Fruit fly (Drosophila melanogaster) whole organism, embryonic: Measurements from ENCODE around the gene yellow-e3.

ENCODE experiments used
- Atf3 ChIP-seq: fragments of 200-800 bp; sonication (Bioruptor generic); optimal IDR thresholded peaks from 3 replicates; lab custom pipeline; 2016; ENCODE audit warnings: missing biosample characterization, missing genetic modification characterization
- CG10321 ChIP-seq: fragments of 200-800 bp; sonication (Bioruptor generic); IDR thresholded peaks from 2 replicates; pipeline ENCODE4 v1.3.6; 2022; ENCODE audit warnings: missing biosample characterization, missing genetic modification characterization
- CG12236 ChIP-seq: fragments of 200-800 bp; sonication (Bioruptor generic); optimal IDR thresholded peaks from 2 replicates; lab custom pipeline; 2016; ENCODE audit warnings: missing biosample characterization, missing genetic modification characterization
- CG13287 ChIP-seq: fragments of 200-800 bp; sonication (Bioruptor generic); IDR thresholded peaks from 2 replicates; pipeline ENCODE4 v1.3.6; 2022; ENCODE audit warnings: missing biosample characterization, missing genetic modification characterization; ENCODE audit not compliant: partially characterized antibody
- CG13775 ChIP-seq: fragments of 200-800 bp; sonication (Bioruptor generic); optimal IDR thresholded peaks from 3 replicates; lab custom pipeline; 2017; ENCODE audit warnings: missing biosample characterization, mild to moderate bottlenecking, missing genetic modification characterization
- CG14860 ChIP-seq: fragments of 200-800 bp; sonication (Bioruptor generic); IDR thresholded peaks from 3 replicates; pipeline ENCODE4 v1.3.6; 2022; ENCODE audit warnings: missing biosample characterization, missing genetic modification characterization; ENCODE audit not compliant: partially characterized antibody
- CG1529 ChIP-seq: fragments of 200-800 bp; sonication (Bioruptor generic); optimal IDR thresholded peaks from 3 replicates; lab custom pipeline; 2018; ENCODE audit warnings: missing biosample characterization, missing genetic modification characterization
- CG15514 ChIP-seq: fragments of 200-800 bp; sonication (Bioruptor generic); optimal IDR thresholded peaks from 3 replicates; lab custom pipeline; 2017; ENCODE audit warnings: missing biosample characterization, missing genetic modification characterization, mild to moderate bottlenecking, moderate library complexity, missing genetic modification reagents
- CG15601 ChIP-seq: fragments of 200-800 bp; sonication (Bioruptor generic); optimal IDR thresholded peaks from 3 replicates; lab custom pipeline; 2019; ENCODE audit warnings: missing biosample characterization, mild to moderate bottlenecking, missing genetic modification characterization, moderate library complexity
- CG1603 ChIP-seq: fragments of 200-800 bp; sonication (Bioruptor generic); optimal IDR thresholded peaks from 2 replicates; lab custom pipeline; 2019; ENCODE audit warnings: missing biosample characterization, mild to moderate bottlenecking, missing genetic modification characterization, moderate library complexity
- CG17612 ChIP-seq: fragments of 200-800 bp; sonication (Bioruptor generic); IDR thresholded peaks from 2 replicates; pipeline ENCODE4 v1.3.6; 2022; ENCODE audit warnings: missing biosample characterization, missing genetic modification characterization
- CG2199 ChIP-seq: fragments of 200-800 bp; sonication (Bioruptor generic); IDR thresholded peaks from 3 replicates; pipeline ENCODE4 v1.3.6; 2022; ENCODE audit warnings: missing biosample characterization, missing genetic modification characterization
- CG30431 ChIP-seq: fragments of 200-800 bp; sonication (Bioruptor generic); optimal IDR thresholded peaks from 2 replicates; lab custom pipeline; 2017; ENCODE audit warnings: missing biosample characterization, missing genetic modification characterization
- CG34224 ChIP-seq: fragments of 200-800 bp; sonication (Bioruptor generic); IDR thresholded peaks from 3 replicates; pipeline ENCODE4 v1.3.6; 2022; ENCODE audit warnings: missing biosample characterization, missing genetic modification characterization; ENCODE audit not compliant: partially characterized antibody
- CG4282 ChIP-seq: fragments of 200-800 bp; sonication (Bioruptor generic); optimal IDR thresholded peaks from 2 replicates; lab custom pipeline; 2016; ENCODE audit warnings: missing biosample characterization, missing genetic modification characterization
- CG6175 ChIP-seq: fragments of 200-800 bp; sonication (Bioruptor generic); IDR thresholded peaks from 3 replicates; pipeline ENCODE4 v1.3.6; 2022; ENCODE audit warnings: missing biosample characterization, missing genetic modification characterization
- CG9797 ChIP-seq: fragments of 200-800 bp; sonication (Bioruptor generic); optimal IDR thresholded peaks from 3 replicates; lab custom pipeline; 2018; ENCODE audit warnings: missing biosample characterization, mild to moderate bottlenecking, missing genetic modification characterization
- CoRest ChIP-seq: fragments of 200-800 bp; sonication (Bioruptor generic); optimal IDR thresholded peaks from 3 replicates; lab custom pipeline; 2018; ENCODE audit warnings: missing biosample characterization, mild to moderate bottlenecking, missing genetic modification characterization, moderate library complexity
- D19A ChIP-seq: fragments of 200-800 bp; optimal IDR thresholded peaks from 3 replicates; lab custom pipeline; 2019; ENCODE audit warnings: missing biosample characterization, mild to moderate bottlenecking, missing genetic modification characterization, moderate library complexity
- Dll ChIP-seq: fragments of 200-800 bp; sonication (Bioruptor generic); IDR thresholded peaks from 4 replicates; pipeline ENCODE4 v1.3.6; 2022; ENCODE audit warnings: missing biosample characterization, missing genetic modification characterization; ENCODE audit not compliant: partially characterized antibody
- Elba2 ChIP-seq: fragments of 200-800 bp; sonication (Bioruptor generic); optimal IDR thresholded peaks from 3 replicates; lab custom pipeline; 2016; ENCODE audit warnings: missing biosample characterization, missing genetic modification characterization
- Fer1 ChIP-seq: fragments of 200-800 bp; sonication (Bioruptor generic); optimal IDR thresholded peaks from 2 replicates; lab custom pipeline; 2017; ENCODE audit warnings: missing biosample characterization, mild to moderate bottlenecking, missing genetic modification characterization
- GATAe ChIP-seq: fragments of 200-800 bp; sonication (Bioruptor generic); conservative IDR thresholded peaks from 2 replicates; pipeline ENCODE4 v1.3.6; 2022; ENCODE audit warnings: missing biosample characterization, missing genetic modification characterization
- Gug ChIP-seq: fragments of 200-800 bp; sonication (Bioruptor generic); IDR thresholded peaks from 4 replicates; pipeline ENCODE4 v1.3.6; 2022; ENCODE audit warnings: missing biosample characterization, missing genetic modification characterization
- Hr51 ChIP-seq, 2 experiments: fragments of 200-800 bp; sonication (Bioruptor generic); optimal IDR thresholded peaks; 2 replicates in 1 of 2; 3 replicates in 1 of 2; lab custom pipeline; 2016 to 2018; ENCODE audit warnings: missing biosample characterization in 2 of 2, missing genetic modification characterization in 2 of 2, mild to moderate bottlenecking in 1 of 2, moderate library complexity in 1 of 2
- Lim3 ChIP-seq: fragments of 200-800 bp; sonication (Bioruptor generic); IDR thresholded peaks from 2 replicates; pipeline ENCODE4 v1.3.6; 2022; ENCODE audit warnings: missing biosample characterization, missing genetic modification characterization
- Max ChIP-seq: fragments of 200-800 bp; sonication (Bioruptor generic); optimal IDR thresholded peaks from 2 replicates; lab custom pipeline; 2016; ENCODE audit warnings: missing biosample characterization, mild to moderate bottlenecking, missing genetic modification characterization
- Meics ChIP-seq: fragments of 200-800 bp; sonication (Bioruptor generic); optimal IDR thresholded peaks from 2 replicates; lab custom pipeline; 2017; ENCODE audit warnings: missing biosample characterization, mild to moderate bottlenecking, missing genetic modification characterization
- Myb ChIP-seq: fragments of 200-800 bp; sonication (Bioruptor generic); optimal IDR thresholded peaks from 2 replicates; lab custom pipeline; 2016; ENCODE audit warnings: missing biosample characterization, missing genetic modification characterization
- Rfx ChIP-seq: fragments of 200-800 bp; sonication (Bioruptor generic); IDR thresholded peaks from 2 replicates; pipeline ENCODE4 v1.3.6; 2022; ENCODE audit warnings: missing biosample characterization, missing genetic modification characterization
- Sox102F ChIP-seq: fragments of 200-800 bp; sonication (Bioruptor generic); optimal IDR thresholded peaks from 2 replicates; lab custom pipeline; 2018; ENCODE audit warnings: missing biosample characterization, mild to moderate bottlenecking, missing genetic modification characterization, moderate library complexity
- Taf1 ChIP-seq: fragments of 200-800 bp; sonication (Bioruptor generic); IDR thresholded peaks from 2 replicates; pipeline ENCODE4 v1.3.6; 2022; ENCODE audit warnings: missing biosample characterization, missing genetic modification characterization
- Vsx1 ChIP-seq: fragments of 200-800 bp; sonication (Bioruptor generic); optimal IDR thresholded peaks from 2 replicates; lab custom pipeline; 2017; ENCODE audit warnings: missing biosample characterization, mild to moderate bottlenecking, missing genetic modification characterization, missing genetic modification reagents
- cas ChIP-seq: fragments of 200-800 bp; sonication (Bioruptor generic); IDR thresholded peaks from 2 replicates; pipeline ENCODE4 v1.3.6; 2022; ENCODE audit warnings: missing biosample characterization, missing genetic modification characterization
- dimm ChIP-seq: fragments of 200-800 bp; sonication (Bioruptor generic); IDR thresholded peaks from 2 replicates; pipeline ENCODE4 v1.3.6; 2022; ENCODE audit warnings: missing biosample characterization, missing genetic modification characterization
- emc ChIP-seq: fragments of 200-800 bp; sonication (Bioruptor generic); optimal IDR thresholded peaks from 2 replicates; lab custom pipeline; 2016; ENCODE audit warnings: missing biosample characterization, missing genetic modification characterization
- en ChIP-seq: fragments of 200-800 bp; sonication (Bioruptor generic); optimal IDR thresholded peaks from 2 replicates; lab custom pipeline; 2016; ENCODE audit warnings: missing biosample characterization, missing genetic modification characterization
- gcm ChIP-seq: fragments of 200-800 bp; sonication (Bioruptor generic); optimal IDR thresholded peaks from 2 replicates; lab custom pipeline; 2019; ENCODE audit warnings: missing biosample characterization, mild to moderate bottlenecking, missing genetic modification characterization, moderate library complexity
- gfzf ChIP-seq: fragments of 200-800 bp; sonication (Bioruptor generic); optimal IDR thresholded peaks from 2 replicates; lab custom pipeline; 2016; ENCODE audit warnings: missing biosample characterization, mild to moderate bottlenecking, missing genetic modification characterization, moderate library complexity
- jigr1 ChIP-seq: fragments of 200-800 bp; sonication (Bioruptor generic); IDR thresholded peaks from 3 replicates; pipeline ENCODE4 v1.3.6; 2022; ENCODE audit warnings: missing biosample characterization, missing genetic modification characterization
- mld ChIP-seq: fragments of 200-800 bp; sonication (Bioruptor generic); IDR thresholded peaks from 3 replicates; pipeline ENCODE4 v1.3.6; 2022; ENCODE audit warnings: missing biosample characterization, missing genetic modification characterization; ENCODE audit not compliant: partially characterized antibody
- ranshi ChIP-seq: fragments of 200-800 bp; sonication (Bioruptor generic); IDR thresholded peaks from 2 replicates; pipeline ENCODE4 v1.3.6; 2022; ENCODE audit warnings: missing biosample characterization, missing genetic modification characterization
- sim ChIP-seq: fragments of 200-800 bp; sonication (Bioruptor generic); IDR thresholded peaks from 2 replicates; pipeline ENCODE4 v1.3.6; 2022; ENCODE audit warnings: missing biosample characterization, missing genetic modification characterization
- ssp ChIP-seq: fragments of 200-800 bp; sonication (Bioruptor generic); IDR thresholded peaks from 2 replicates; pipeline ENCODE4 v1.3.6; 2022; ENCODE audit warnings: missing biosample characterization, missing genetic modification characterization
- stwl ChIP-seq: fragments of 200-800 bp; sonication (Bioruptor generic); optimal IDR thresholded peaks from 3 replicates; lab custom pipeline; 2018; ENCODE audit warnings: missing biosample characterization, mild to moderate bottlenecking, missing genetic modification characterization, moderate library complexity
- tll ChIP-seq, 2 experiments: fragments of 200-800 bp in 1 of 2; fragments of >200 bp in 1 of 2; sonication (Bioruptor generic) in 1 of 2; optimal IDR thresholded peaks; 2 replicates each; lab custom pipeline; 2017 to 2019; ENCODE audit warnings: missing biosample characterization in 2 of 2, missing genetic modification characterization in 2 of 2, mild to moderate bottlenecking in 1 of 2, moderate library complexity in 1 of 2
- ttk ChIP-seq: fragments of 200-800 bp; sonication (Bioruptor generic); IDR thresholded peaks from 2 replicates; pipeline ENCODE4 v2.1.2; 2022; ENCODE audit warnings: missing biosample characterization, missing genetic modification characterization
- unc-4 ChIP-seq: fragments of 200-800 bp; sonication (Bioruptor generic); IDR thresholded peaks from 2 replicates; pipeline ENCODE4 v1.3.6; 2022; ENCODE audit warnings: missing biosample characterization, missing genetic modification characterization; ENCODE audit not compliant: partially characterized antibody
- zfh2 ChIP-seq: fragments of 200-800 bp; sonication (Bioruptor generic); optimal IDR thresholded peaks from 2 replicates; lab custom pipeline; 2016; ENCODE audit warnings: missing biosample characterization, missing genetic modification characterization

The yellow-e3 gene

DNA sequence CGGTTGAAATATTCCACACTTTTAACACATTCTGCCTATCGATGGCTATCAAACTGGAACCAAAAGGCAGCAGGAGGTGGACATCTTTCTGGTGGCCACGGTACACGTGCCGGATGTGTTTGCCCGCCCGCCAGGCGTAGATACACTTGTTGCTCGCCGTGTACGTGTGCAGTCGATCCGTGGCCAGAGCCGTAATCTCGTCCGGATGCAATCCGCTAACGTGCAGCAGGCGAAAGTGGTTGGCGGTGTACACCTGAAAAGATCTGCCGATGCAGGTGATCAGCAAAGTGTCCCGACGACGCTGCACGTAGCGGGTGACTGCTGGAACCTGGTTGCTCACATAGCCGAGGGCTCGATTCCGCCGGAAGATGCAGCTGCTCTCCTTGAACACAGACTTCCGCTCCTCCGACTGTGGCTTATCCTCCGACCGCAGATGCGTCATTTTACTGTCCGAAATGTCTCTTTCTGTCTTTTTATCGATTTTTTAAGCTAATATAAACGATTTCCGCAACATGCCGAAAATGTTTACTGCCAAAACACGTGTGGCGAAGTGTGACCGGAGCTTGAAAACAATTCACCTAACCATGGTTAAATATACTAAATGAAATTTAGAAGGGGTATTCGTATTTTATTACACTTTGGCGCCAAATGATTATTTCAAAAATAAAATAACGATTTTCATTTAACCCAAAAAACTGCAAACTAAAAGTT, 16.4 kb downstream of the yellow-e3 start, which contains the start of gene CG9799 (continued):
- TF ChIP-seq CG6175 (GFP tag; lab: Robert Waterston, UW) (peak; percentile 53; the same call in 1 of the 3 replicates), CG4282 (no peak), Elba2 (GFP tag; lab: Kevin White, UChicago) (no peak), CG10321 (GFP tag; lab: Robert Waterston, UW) (no peak), Myb (GFP tag; lab: Kevin White, UChicago) (peak; percentile 52), mld (GFP tag; lab: Robert Waterston, UW) (0 out of 3 replicates have a peak, but pooled peaks have one; percentile 14), CG1603 (tag; lab: Kevin White, UChicago) (no peak), unc-4 (GFP tag; lab: Robert Waterston, UW) (peak; percentile 44; the same call in 1 of the 2 replicates), CG34224 (GFP tag; lab: Robert Waterston, UW) (0 out of 3 replicates have a peak, but pooled peaks have one; percentile 32), Fer1 (GFP tag; lab: Kevin White, UChicago) (no peak), zfh2 (GFP tag; lab: Kevin White, UChicago) (no peak), CG30431 (GFP tag; lab: Kevin White, UChicago) (no peak), jigr1 (GFP tag; lab: Robert Waterston, UW) (no peak), stwl (tag; lab: Kevin White, UChicago) (peak; percentile 63), sim (GFP tag; lab: Robert Waterston, UW) (no peak), Max (GFP tag; lab: Kevin White, UChicago) (peak; percentile 93), D19A (no peak), ssp (GFP tag; lab: Robert Waterston, UW) (no peak), CG15514 (no peak), tll (GFP tag; optimal IDR thresholded peaks at IDR 0.05; lab: Kevin White, UChicago) (no peak), Hr51 (GFP tag; optimal IDR thresholded peaks at IDR 0.05; lab: Kevin White, UChicago) (no peak), Lim3 (GFP tag; lab: Robert Waterston, UW) (no peak), GATAe (GFP tag; lab: Robert Waterston, UW) (no peak), gfzf (GFP tag; lab: Kevin White, UChicago) (peak; percentile 77), en (no peak), CG2199 (GFP tag; lab: Robert Waterston, UW) (no peak), Atf3 (GFP tag; lab: Kevin White, UChicago) (no peak), Rfx (GFP tag; lab: Robert Waterston, UW) (no peak), emc (no peak), Vsx1 (GFP tag; lab: Kevin White, UChicago) (no peak), CG15601 (tag; lab: Kevin White, UChicago) (no peak), CG14860 (no peak), Taf1 (GFP tag; lab: Robert Waterston, UW) (no peak), ttk (GFP tag; lab: Robert Waterston, UW) (no peak), CG13775 (GFP tag; lab: Kevin White, UChicago) (no peak), cas (GFP tag; lab: Robert Waterston, UW) (no peak), Sox102F (no peak), CG13287 (GFP tag; lab: Robert Waterston, UW) (peak; percentile 46; the same call in 1 of the 2 replicates), ranshi (GFP tag; lab: Robert Waterston, UW) (no peak), dimm (GFP tag; lab: Robert Waterston, UW) (no peak), Gug (GFP tag; lab: Robert Waterston, UW) (no peak), gcm (GFP tag; lab: Kevin White, UChicago) (no peak), Dll (GFP tag; lab: Robert Waterston, UW) (peak; percentile 43; the same call in 1 of the 4 replicates), CG1529 (GFP tag; lab: Kevin White, UChicago) (no peak), CG17612 (GFP tag; lab: Robert Waterston, UW) (0 out of 2 replicates have a peak, but pooled peaks have one; percentile 10), CG9797 (peak; percentile 90), Meics (GFP tag; lab: Kevin White, UChicago) (no peak), CoRest (tag; lab: Kevin White, UChicago) (no peak), CG12236 (GFP tag; lab: Kevin White, UChicago) (no peak)
